Worm (Caenorhabditis elegans) whole organism, late embryonic: Measurements from ENCODE around the gene C33D9.6.

Experiments used
- C08G9.2 ChIP-seq: sonication (generic microtip); optimal IDR thresholded peaks from 2 replicates; lab custom pipeline; 2016; ENCODE audit warnings: mild to moderate bottlenecking, missing genetic modification characterization, moderate library complexity, missing compliant biosample characterization
- F13H6.1 ChIP-seq: sonication (generic microtip); optimal IDR thresholded peaks from 2 replicates; lab custom pipeline; 2016; ENCODE audit warnings: missing genetic modification characterization, missing compliant biosample characterization
- K02D7.2 ChIP-seq: sonication (generic microtip); optimal IDR thresholded peaks from 2 replicates; lab custom pipeline; 2017; ENCODE audit warnings: mild to moderate bottlenecking, missing genetic modification characterization, missing compliant biosample characterization
- K09A11.1 ChIP-seq: sonication (generic microtip); optimal IDR thresholded peaks from 2 replicates; lab custom pipeline; 2017; ENCODE audit warnings: antibody characterized with exemption, mild to moderate bottlenecking, missing genetic modification characterization, missing compliant biosample characterization; ENCODE audit not compliant: insufficient read depth
- T23F11.4 ChIP-seq: fragments of 200-800 bp; sonication (Bioruptor generic); optimal IDR thresholded peaks from 2 replicates; lab custom pipeline; 2018; ENCODE audit warnings: mild to moderate bottlenecking, missing genetic modification characterization, missing compliant biosample characterization
- Y22D7AL.16 ChIP-seq: sonication (generic microtip); optimal IDR thresholded peaks from 2 replicates; lab custom pipeline; 2016; ENCODE audit warnings: missing genetic modification characterization, missing compliant biosample characterization
- ama-1 ChIP-seq: fragments of 150-350 bp; optimal IDR thresholded peaks from 2 replicates; lab custom pipeline; 2014
- ceh-14 ChIP-seq: sonication (generic microtip); optimal IDR thresholded peaks from 2 replicates; lab custom pipeline; 2016; ENCODE audit warnings: missing genotype, missing genetic modification characterization, missing compliant biosample characterization
- ceh-18 ChIP-seq: sonication (generic microtip); optimal IDR thresholded peaks from 2 replicates; lab custom pipeline; 2016; ENCODE audit warnings: missing genetic modification characterization, missing compliant biosample characterization
- ceh-2 ChIP-seq: sonication (generic microtip); optimal IDR thresholded peaks from 2 replicates; lab custom pipeline; 2016; ENCODE audit warnings: missing genotype, missing genetic modification characterization, missing compliant biosample characterization
- ceh-22 ChIP-seq: sonication (generic microtip); optimal IDR thresholded peaks from 2 replicates; lab custom pipeline; 2017; ENCODE audit warnings: missing biosample characterization, missing genetic modification characterization
- ceh-24 ChIP-seq: sonication (generic microtip); optimal IDR thresholded peaks from 2 replicates; lab custom pipeline; 2016; ENCODE audit warnings: mild to moderate bottlenecking, missing genetic modification characterization, missing compliant biosample characterization
- ceh-30 ChIP-seq: fragments of 150-350 bp; optimal IDR thresholded peaks from 2 replicates; lab custom pipeline; 2014; ENCODE audit warnings: missing biosample characterization, missing genetic modification characterization
- ceh-34 ChIP-seq: sonication (generic microtip); optimal IDR thresholded peaks from 2 replicates; lab custom pipeline; 2016; ENCODE audit warnings: mild to moderate bottlenecking, missing genetic modification characterization, missing compliant biosample characterization
- ceh-6 ChIP-seq: fragments of 200-800 bp; sonication (Bioruptor generic); optimal IDR thresholded peaks from 2 replicates; lab custom pipeline; 2018; ENCODE audit warnings: mild to moderate bottlenecking, missing genetic modification characterization, missing compliant biosample characterization
- ceh-9 ChIP-seq: sonication (generic microtip); optimal IDR thresholded peaks from 2 replicates; lab custom pipeline; 2016; ENCODE audit warnings: mild to moderate bottlenecking, missing genetic modification characterization, inconsistent platforms, missing compliant biosample characterization
- che-1 ChIP-seq: sonication (generic microtip); optimal IDR thresholded peaks from 2 replicates; lab custom pipeline; 2016; ENCODE audit warnings: mild to moderate bottlenecking, missing genetic modification characterization, missing compliant biosample characterization
- dmd-4 ChIP-seq: sonication (generic microtip); optimal IDR thresholded peaks from 2 replicates; lab custom pipeline; 2016; ENCODE audit warnings: borderline replicate concordance, missing genetic modification characterization, missing compliant biosample characterization
- dve-1 ChIP-seq: sonication (generic microtip); optimal IDR thresholded peaks from 2 replicates; lab custom pipeline; 2017; ENCODE audit warnings: antibody characterized with exemption, mild to moderate bottlenecking, missing genetic modification characterization, missing compliant biosample characterization
- elt-2 ChIP-seq: sonication (generic microtip); optimal IDR thresholded peaks from 2 replicates; lab custom pipeline; 2016; ENCODE audit warnings: missing genetic modification reagents, missing genetic modification characterization, missing compliant biosample characterization
- elt-4 ChIP-seq: sonication (generic microtip); optimal IDR thresholded peaks from 2 replicates; lab custom pipeline; 2016; ENCODE audit warnings: missing genetic modification characterization, missing compliant biosample characterization
- ets-4 ChIP-seq: sonication (generic microtip); optimal IDR thresholded peaks from 2 replicates; lab custom pipeline; 2016; ENCODE audit warnings: missing genetic modification characterization, missing compliant biosample characterization
- eyg-1 ChIP-seq: sonication (generic microtip); optimal IDR thresholded peaks from 2 replicates; lab custom pipeline; 2016; ENCODE audit warnings: missing genotype, missing genetic modification characterization, missing compliant biosample characterization
- fax-1 ChIP-seq: sonication (generic microtip); optimal IDR thresholded peaks from 2 replicates; lab custom pipeline; 2016; ENCODE audit warnings: missing genotype, missing genetic modification characterization, missing compliant biosample characterization
- fkh-10 ChIP-seq: fragments of 150-350 bp; optimal IDR thresholded peaks from 2 replicates; lab custom pipeline; 2014; ENCODE audit warnings: missing biosample characterization, missing genetic modification reagents, missing genetic modification characterization
- fkh-6 ChIP-seq: sonication (generic microtip); optimal IDR thresholded peaks from 2 replicates; lab custom pipeline; 2016; ENCODE audit warnings: missing genetic modification characterization, missing compliant biosample characterization
- gmeb-2 ChIP-seq: sonication (generic microtip); optimal IDR thresholded peaks from 2 replicates; lab custom pipeline; 2016; ENCODE audit warnings: missing genetic modification characterization, inconsistent platforms, missing compliant biosample characterization
- hlh-13 ChIP-seq: fragments of 200-800 bp; sonication (Bioruptor generic); optimal IDR thresholded peaks from 2 replicates; lab custom pipeline; 2018; ENCODE audit warnings: mild to moderate bottlenecking, missing genetic modification characterization, missing compliant biosample characterization
- hlh-15 ChIP-seq: sonication (generic microtip); optimal IDR thresholded peaks from 2 replicates; lab custom pipeline; 2016; ENCODE audit warnings: missing genetic modification characterization, missing compliant biosample characterization
- hlh-30 ChIP-seq: sonication (generic microtip); optimal IDR thresholded peaks from 2 replicates; lab custom pipeline; 2017; ENCODE audit warnings: antibody characterized with exemption, missing genetic modification characterization, missing compliant biosample characterization; ENCODE audit not compliant: insufficient read depth
- hlh-6 ChIP-seq: sonication (generic microtip); optimal IDR thresholded peaks from 2 replicates; lab custom pipeline; 2016; ENCODE audit warnings: missing genotype, missing genetic modification characterization, missing compliant biosample characterization
- lim-6 ChIP-seq: sonication (generic microtip); optimal IDR thresholded peaks from 2 replicates; lab custom pipeline; 2016; ENCODE audit warnings: missing genetic modification characterization, missing compliant biosample characterization
- lin-11 ChIP-seq: fragments of 200-800 bp; sonication (Bioruptor generic); optimal IDR thresholded peaks from 2 replicates; lab custom pipeline; 2018; ENCODE audit warnings: mild to moderate bottlenecking, missing genetic modification characterization, missing compliant biosample characterization
- madf-2 ChIP-seq: sonication (generic microtip); optimal IDR thresholded peaks from 2 replicates; lab custom pipeline; 2017; ENCODE audit warnings: missing genetic modification characterization, missing compliant biosample characterization
- mec-3 ChIP-seq: sonication (generic microtip); optimal IDR thresholded peaks from 2 replicates; lab custom pipeline; 2016; ENCODE audit warnings: borderline replicate concordance, missing genetic modification characterization, missing compliant biosample characterization
- nhr-11 ChIP-seq: fragments of 150-350 bp; optimal IDR thresholded peaks from 2 replicates; lab custom pipeline; 2014; ENCODE audit warnings: missing biosample characterization, missing genetic modification characterization
- nhr-232 ChIP-seq: sonication (generic microtip); optimal IDR thresholded peaks from 2 replicates; lab custom pipeline; 2016; ENCODE audit warnings: missing genetic modification characterization, missing compliant biosample characterization
- npax-4 ChIP-seq: sonication (generic microtip); optimal IDR thresholded peaks from 2 replicates; lab custom pipeline; 2016; ENCODE audit warnings: missing genetic modification characterization, missing compliant biosample characterization
- pag-3 ChIP-seq: sonication (generic microtip); optimal IDR thresholded peaks from 2 replicates; lab custom pipeline; 2016; ENCODE audit warnings: missing compliant biosample characterization, missing genetic modification characterization, borderline replicate concordance
- pat-9 ChIP-seq: fragments of 200-800 bp; sonication (Bioruptor generic); optimal IDR thresholded peaks from 2 replicates; lab custom pipeline; 2018; ENCODE audit warnings: mild to moderate bottlenecking, missing genetic modification characterization, moderate library complexity, missing compliant biosample characterization
- pha-4 ChIP-seq: fragments of 150-350 bp; optimal IDR thresholded peaks from 2 replicates; lab custom pipeline; 2018; ENCODE audit warnings: missing biosample characterization, missing genetic modification reagents, missing genetic modification characterization
- pqm-1 ChIP-seq: sonication (generic microtip); optimal IDR thresholded peaks from 2 replicates; lab custom pipeline; 2016; ENCODE audit warnings: missing genetic modification characterization, missing compliant biosample characterization
- pros-1 ChIP-seq: fragments of 150-350 bp; optimal IDR thresholded peaks from 2 replicates; lab custom pipeline; 2014; ENCODE audit warnings: missing biosample characterization, missing genetic modification reagents, missing genetic modification characterization
- ref-2 ChIP-seq: sonication (generic microtip); optimal IDR thresholded peaks from 2 replicates; lab custom pipeline; 2016; ENCODE audit warnings: missing genetic modification characterization, missing compliant biosample characterization
- sdc-2 ChIP-seq: sonication (generic microtip); optimal IDR thresholded peaks from 2 replicates; lab custom pipeline; 2016; ENCODE audit warnings: missing genotype, missing genetic modification characterization, missing compliant biosample characterization
- sox-2 ChIP-seq: fragments of 200-800 bp; sonication (Bioruptor generic); IDR thresholded peaks from 2 replicates; pipeline ENCODE4 v1.3.6; 2022; ENCODE audit warnings: missing genetic modification reagents, missing genetic modification characterization, missing compliant biosample characterization
- sox-4 ChIP-seq: sonication (generic microtip); optimal IDR thresholded peaks from 2 replicates; lab custom pipeline; 2017; ENCODE audit warnings: mild to moderate bottlenecking, missing genetic modification characterization, inconsistent platforms, missing compliant biosample characterization
- syd-9 ChIP-seq: sonication (generic microtip); optimal IDR thresholded peaks from 2 replicates; lab custom pipeline; 2016; ENCODE audit warnings: mild to moderate bottlenecking, missing genetic modification characterization, moderate library complexity, missing compliant biosample characterization
- tbx-2 ChIP-seq: sonication (generic microtip); optimal IDR thresholded peaks from 2 replicates; lab custom pipeline; 2016; ENCODE audit warnings: missing genetic modification characterization, missing compliant biosample characterization
- unc-3 ChIP-seq, 2 experiments: fragments of 200-800 bp in 1 of 2; sonication (Bioruptor generic) in 1 of 2; sonication (generic microtip) in 1 of 2; conservative IDR thresholded peaks in 1 of 2; optimal IDR thresholded peaks in 1 of 2; 2 replicates each; pipeline versions ENCODE4 v1.3.6 to Lab custom; 2016 to 2022; ENCODE audit warnings: missing compliant biosample characterization in 2 of 2, missing genetic modification characterization in 2 of 2, missing genetic modification reagents in 1 of 2
- unc-55 ChIP-seq: sonication (generic microtip); optimal IDR thresholded peaks from 2 replicates; lab custom pipeline; 2017; ENCODE audit warnings: missing biosample characterization, missing genetic modification reagents, missing genetic modification characterization
- unc-86 ChIP-seq: sonication (generic microtip); optimal IDR thresholded peaks from 2 replicates; lab custom pipeline; 2016; ENCODE audit warnings: missing genetic modification characterization, missing compliant biosample characterization
- zip-5 ChIP-seq: sonication (generic microtip); optimal IDR thresholded peaks from 2 replicates; lab custom pipeline; 2016; ENCODE audit warnings: missing genetic modification characterization, missing compliant biosample characterization

C33D9.6 gene

DNA sequence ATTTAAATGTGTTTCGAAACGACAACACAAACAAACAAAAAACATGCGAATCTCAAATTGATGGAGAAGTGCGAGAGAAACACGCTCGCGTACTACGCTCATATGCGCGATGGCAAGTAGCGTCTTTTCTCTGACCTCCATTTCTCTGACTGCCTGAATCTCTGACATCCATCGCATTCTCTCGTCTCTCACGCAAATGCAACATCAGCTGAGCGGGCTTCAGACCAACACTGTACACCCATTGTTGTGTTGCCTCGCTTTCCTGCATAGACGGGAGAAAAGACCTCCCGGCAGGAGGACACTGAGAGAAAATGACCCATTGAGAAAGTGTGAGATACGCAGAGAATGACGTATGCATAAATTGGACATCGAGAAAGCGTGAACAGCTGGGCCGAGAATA, 4.2 kb upstream of the C33D9.6 start:
- no peak for TF ChIP-seq hlh-13 (GFP tag; lab: Kevin White, UChicago)
- peak; percentile 90 for TF ChIP-seq tbx-2 (tag; lab: Kevin White, UChicago)
- TF ChIP-seq ceh-30 (tag; lab: Kevin White, UChicago): peak; percentile 32
- no peak for TF ChIP-seq elt-4 (tag; lab: Kevin White, UChicago)
- TF ChIP-seq ceh-14 (tag; lab: Kevin White, UChicago): peak; percentile 46
- TF ChIP-seq pros-1: peak; percentile 81
- TF ChIP-seq fkh-10: no peak
- peak; percentile 91 for TF ChIP-seq hlh-30
- peak; percentile 74 for TF ChIP-seq ceh-34 (tag; lab: Kevin White, UChicago)
- peak; percentile 97 for TF ChIP-seq ref-2 (tag; lab: Kevin White, UChicago)
- TF ChIP-seq syd-9 (tag; lab: Kevin White, UChicago): peak; percentile 47
- TF ChIP-seq dmd-4: no peak
- peak; percentile 2 for TF ChIP-seq T23F11.4 (GFP tag; lab: Kevin White, UChicago)
- no peak for TF ChIP-seq hlh-6 (tag; lab: Kevin White, UChicago)
- peak; percentile 0 for TF ChIP-seq madf-2 (tag; lab: Kevin White, UChicago)
- peak; percentile 44 for TF ChIP-seq elt-2
- no peak for TF ChIP-seq ceh-24
- TF ChIP-seq C08G9.2 (tag; lab: Kevin White, UChicago): no peak
- TF ChIP-seq pag-3 (tag; lab: Kevin White, UChicago): no peak
- no peak for TF ChIP-seq sox-4
- peak; percentile 92 for TF ChIP-seq unc-55 (GFP tag; lab: Kevin White, UChicago)
- TF ChIP-seq ets-4 (tag; lab: Kevin White, UChicago): peak; percentile 38
- no peak for TF ChIP-seq nhr-232
- TF ChIP-seq pha-4: no peak
- TF ChIP-seq pat-9 (tag; lab: Kevin White, UChicago): no peak
- no peak for TF ChIP-seq hlh-15
- peak; percentile 35 for TF ChIP-seq ceh-6 (GFP tag; lab: Kevin White, UChicago)
- TF ChIP-seq K09A11.1: no peak
- no peak for TF ChIP-seq npax-4 (tag; lab: Kevin White, UChicago)
- TF ChIP-seq fkh-6 (tag; lab: Kevin White, UChicago): no peak
- peak; percentile 82 for TF ChIP-seq sox-2 (GFP tag; lab: Robert Waterston, UW)
- no peak for TF ChIP-seq lin-11 (tag; lab: Kevin White, UChicago)
- TF ChIP-seq fax-1: peak; percentile 27
- TF ChIP-seq gmeb-2 (tag; lab: Kevin White, UChicago): no peak
- peak; percentile 40 for TF ChIP-seq sdc-2 (tag; lab: Kevin White, UChicago)
- TF ChIP-seq dve-1: peak; percentile 66
- TF ChIP-seq nhr-11 (tag; lab: Kevin White, UChicago): no peak
- TF ChIP-seq Y22D7AL.16: no peak
- TF ChIP-seq unc-86 (tag; lab: Kevin White, UChicago): peak; percentile 17
- peak; percentile 12 for TF ChIP-seq lim-6 (tag; lab: Kevin White, UChicago)
- TF ChIP-seq ceh-18 (tag; lab: Kevin White, UChicago): peak; percentile 81
- no peak for TF ChIP-seq K02D7.2 (tag; lab: Kevin White, UChicago)
- TF ChIP-seq mec-3 (tag; lab: Kevin White, UChicago): no peak
- TF ChIP-seq unc-3 (GFP tag; conservative IDR thresholded peaks at IDR 0.05; lab: Robert Waterston, UW): no peak
- peak; percentile 41 for TF ChIP-seq unc-3 (tag; optimal IDR thresholded peaks at IDR 0.05; lab: Kevin White, UChicago)
- no peak for TF ChIP-seq ama-1 (lab: Kevin White, UChicago)
- TF ChIP-seq ceh-22 (tag; lab: Kevin White, UChicago): peak; percentile 73
- TF ChIP-seq che-1 (tag; lab: Kevin White, UChicago): peak; percentile 36
- TF ChIP-seq ceh-2: peak; percentile 75
- TF ChIP-seq zip-5 (tag; lab: Kevin White, UChicago): no peak
- no peak for TF ChIP-seq pqm-1 (tag; lab: Kevin White, UChicago)
- peak; percentile 68 for TF ChIP-seq F13H6.1 (tag; lab: Kevin White, UChicago)
- no peak for TF ChIP-seq eyg-1 (tag; lab: Kevin White, UChicago)
- TF ChIP-seq ceh-9 (tag; lab: Kevin White, UChicago): no peak
